Worm (Caenorhabditis elegans): Measurements from ENCODE around the gene ins-17.

Gene ins-17

DNA sequence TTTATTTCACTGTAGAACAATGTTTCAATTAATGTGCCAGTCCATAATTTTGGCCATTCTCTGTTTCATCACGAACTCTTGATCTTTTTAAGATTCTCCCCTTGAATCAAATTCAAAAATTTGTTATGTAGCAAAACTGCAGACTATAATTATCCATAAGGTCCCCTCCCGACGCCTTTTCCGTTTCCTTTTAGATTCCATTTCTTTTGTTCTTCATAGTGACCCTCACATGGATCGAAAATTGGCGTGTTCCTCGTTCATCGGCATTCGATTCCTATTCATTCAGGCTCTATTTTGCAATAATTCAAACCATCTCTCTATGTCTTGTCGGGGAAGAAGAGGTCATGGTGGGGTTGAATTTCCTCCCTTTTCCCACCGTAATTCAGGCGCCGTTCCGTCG lies 32.9 kb downstream of the ins-17 start:
- TF ChIP-seq nhr-77 (tag; optimal IDR thresholded peaks at IDR 0.05) (no peak), nhr-25 (tag; optimal IDR thresholded peaks at IDR 0.05) (no peak), fos-1 (tag; optimal IDR thresholded peaks at IDR 0.05) (no peak), sma-3 (GFP tag; optimal IDR thresholded peaks at IDR 0.05) (no peak), lsy-2 (tag; optimal IDR thresholded peaks at IDR 0.05) (no peak), egl-27 (tag; optimal IDR thresholded peaks at IDR 0.05) (no peak), peb-1 (tag; optimal IDR thresholded peaks at IDR 0.05) (no peak), unc-39 (tag; optimal IDR thresholded peaks at IDR 0.05) (no peak), nhr-237 (tag; optimal IDR thresholded peaks at IDR 0.05) (no peak), nhr-129 (tag; optimal IDR thresholded peaks at IDR 0.05) (no peak)

DNA sequence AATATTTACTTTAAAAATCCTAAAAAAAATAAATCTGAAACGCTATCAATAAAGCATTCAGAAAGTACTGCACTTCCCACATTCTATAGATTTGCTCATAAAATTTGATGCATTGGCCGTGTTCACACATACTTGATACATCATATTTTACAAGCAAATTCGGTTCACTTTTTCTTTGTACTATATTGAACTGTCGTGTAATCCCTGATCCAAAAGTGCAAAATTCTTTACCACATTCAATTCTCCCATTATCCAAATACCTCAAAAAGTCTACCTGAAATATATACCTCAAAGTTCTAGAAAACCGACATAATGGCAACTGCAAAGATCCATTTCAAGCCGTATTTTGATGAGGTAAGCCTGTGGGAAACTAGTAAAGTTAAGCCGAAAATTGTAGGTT lies 35.6 kb downstream of the ins-17 start, which contains the start of gene nex-3:
TSS of gene nex-3 (plus strand) at position 301 of the 400 bp plus-strand sequence.
- TF ChIP-seq elt-1 (tag; optimal IDR thresholded peaks at IDR 0.05): no peak
- no peak for TF ChIP-seq ztf-11 (tag; optimal IDR thresholded peaks at IDR 0.05)
- TF ChIP-seq nhr-12 (tag; optimal IDR thresholded peaks at IDR 0.05): no peak
- no peak for TF ChIP-seq lin-13 (GFP tag; optimal IDR thresholded peaks at IDR 0.05)
- TF ChIP-seq sem-4 (tag; optimal IDR thresholded peaks at IDR 0.05): no peak
- no peak for TF ChIP-seq sma-3 (GFP tag; optimal IDR thresholded peaks at IDR 0.05)

DNA sequence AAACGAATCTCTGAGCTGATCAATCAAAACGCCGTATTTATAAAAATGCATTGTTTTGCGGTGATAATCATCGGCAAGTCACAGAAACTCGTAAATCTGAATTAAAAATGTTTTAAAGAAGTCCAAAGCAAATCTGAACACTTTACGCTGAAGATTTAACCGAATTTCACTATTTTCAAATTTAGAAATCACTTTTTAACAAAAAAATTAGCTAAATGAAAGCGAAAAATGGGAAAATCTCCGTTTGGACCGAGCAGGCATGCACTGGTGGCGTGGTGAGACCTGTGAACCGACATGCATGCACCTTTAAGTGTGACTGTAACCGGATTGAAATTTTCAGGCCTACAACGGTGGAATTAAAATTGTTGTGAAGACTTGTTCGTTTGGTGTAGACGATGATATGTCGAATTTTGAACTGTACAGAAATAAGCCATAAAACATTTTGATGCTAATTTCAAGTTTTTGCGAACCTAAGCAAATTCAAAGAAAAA lies 37.8 kb downstream of the ins-17 start, which contains the start of gene C28A5.2:
TSS of gene C28A5.2 (minus strand) at position 51 of the 491 bp plus-strand sequence.
- TF ChIP-seq lsy-2 (tag; optimal IDR thresholded peaks at IDR 0.05): no peak
- no peak for TF ChIP-seq lin-39 (tag; optimal IDR thresholded peaks at IDR 0.05)
- TF ChIP-seq lin-11 (tag; optimal IDR thresholded peaks at IDR 0.05): no peak
- TF ChIP-seq ztf-11 (tag; optimal IDR thresholded peaks at IDR 0.05): no peak

DNA sequence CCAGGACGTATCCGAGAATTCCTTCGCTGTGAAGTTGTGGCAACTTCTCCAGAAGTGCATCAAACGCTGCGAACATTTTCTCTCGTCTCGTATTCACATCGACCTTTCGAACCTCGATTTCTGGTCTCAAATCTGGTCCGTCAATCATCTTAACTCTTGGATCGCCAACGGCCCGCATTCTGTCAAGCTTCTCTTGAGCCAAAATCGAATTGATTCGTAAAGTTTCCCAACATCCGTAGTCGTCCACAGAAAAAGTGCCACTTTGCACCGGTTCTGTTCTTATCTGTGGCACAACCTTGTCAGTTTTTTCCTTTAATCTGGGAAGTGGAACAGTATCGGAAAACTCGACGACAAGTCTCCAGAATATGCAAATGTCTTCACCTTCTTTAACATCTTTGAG lies 42.1 kb downstream of the ins-17 start:
- TF ChIP-seq sma-9 (GFP tag; optimal IDR thresholded peaks at IDR 0.05): no peak
- TF ChIP-seq sma-9 (tag; optimal IDR thresholded peaks at IDR 0.05): no peak
- no peak for TF ChIP-seq crh-2 (tag; optimal IDR thresholded peaks at IDR 0.05)
- no peak for TF ChIP-seq snpc-4 (tag; optimal IDR thresholded peaks at IDR 0.05)
- no peak for TF ChIP-seq Y55F3AM.14 (GFP tag; optimal IDR thresholded peaks at IDR 0.05)
- no peak for TF ChIP-seq nhr-23 (tag; optimal IDR thresholded peaks at IDR 0.05)
- TF ChIP-seq nhr-77 (tag; optimal IDR thresholded peaks at IDR 0.05): no peak
- no peak for TF ChIP-seq sem-4 (tag; optimal IDR thresholded peaks at IDR 0.05)
- no peak for TF ChIP-seq lsy-2 (tag; optimal IDR thresholded peaks at IDR 0.05)
- TF ChIP-seq ZK546.5 (tag; optimal IDR thresholded peaks at IDR 0.05): no peak
- TF ChIP-seq F13H6.1 (tag; optimal IDR thresholded peaks at IDR 0.05): no peak
- no peak for TF ChIP-seq nhr-6 (tag; optimal IDR thresholded peaks at IDR 0.05)
- no peak for TF ChIP-seq skn-1 (tag; optimal IDR thresholded peaks at IDR 0.05)

DNA sequence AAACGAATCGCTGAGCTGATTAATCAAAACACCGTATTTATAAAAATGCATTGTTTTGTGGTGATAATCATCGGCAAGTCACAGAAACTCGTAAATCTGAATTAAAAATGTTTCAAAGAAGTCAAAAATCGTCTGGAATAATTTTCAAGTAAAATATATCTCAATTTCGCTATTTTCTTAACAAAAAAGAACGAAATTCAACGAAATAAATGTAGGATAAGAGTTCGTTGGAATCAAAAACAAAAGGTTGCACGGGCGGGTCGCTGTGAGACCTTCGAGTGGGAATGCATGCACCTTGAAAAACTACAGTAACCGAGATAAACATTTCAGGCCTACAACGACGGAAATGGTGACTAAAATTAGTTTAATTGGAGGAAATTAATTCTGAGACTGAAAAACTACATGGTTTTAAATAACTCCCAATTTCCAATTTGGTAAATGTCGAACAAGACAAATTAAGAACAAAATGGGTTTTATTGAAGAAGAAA lies 43.0 kb downstream of the ins-17 start, which contains the start of gene C28A5.1:
TSS of gene C28A5.1 (minus strand) at position 51 of the 488 bp plus-strand sequence.
- no peak for TF ChIP-seq unc-39 (tag; optimal IDR thresholded peaks at IDR 0.05)
- no peak for TF ChIP-seq nhr-11 (tag; optimal IDR thresholded peaks at IDR 0.05)
- no peak for TF ChIP-seq aly-2 (tag; optimal IDR thresholded peaks at IDR 0.05)
- TF ChIP-seq zag-1 (tag; optimal IDR thresholded peaks at IDR 0.05): no peak
- TF ChIP-seq nhr-25 (tag; optimal IDR thresholded peaks at IDR 0.05): no peak
- TF ChIP-seq ztf-11 (tag; optimal IDR thresholded peaks at IDR 0.05): no peak
- TF ChIP-seq nhr-237 (tag; optimal IDR thresholded peaks at IDR 0.05): no peak

DNA sequence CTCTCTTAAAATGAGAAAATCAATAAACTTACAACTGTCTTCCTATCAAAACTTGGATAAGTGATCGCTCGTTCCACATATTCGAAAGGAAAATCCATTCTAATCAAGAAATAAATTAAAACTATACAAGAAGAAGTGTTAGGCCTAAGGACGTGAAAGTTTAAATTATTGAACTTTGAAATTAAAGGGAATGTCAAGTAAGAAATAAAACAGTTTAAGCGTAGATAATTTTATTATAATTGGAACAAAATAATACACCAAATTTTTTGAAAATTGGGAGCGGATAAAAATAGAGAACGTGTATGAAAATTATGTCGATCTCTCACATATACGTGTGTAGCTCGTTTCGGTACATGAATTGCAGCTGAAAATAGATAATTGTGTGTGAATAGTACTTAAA lies 48.0 kb downstream of the ins-17 start, which contains the start of gene C28A5.6:
TSS of gene C28A5.6 (minus strand) at position 101 of the 400 bp plus-strand sequence.
- TF ChIP-seq ceh-16 (tag; optimal IDR thresholded peaks at IDR 0.05) (no peak), nhr-12 (tag; optimal IDR thresholded peaks at IDR 0.05) (no peak), nhr-77 (tag; optimal IDR thresholded peaks at IDR 0.05) (no peak)

DNA sequence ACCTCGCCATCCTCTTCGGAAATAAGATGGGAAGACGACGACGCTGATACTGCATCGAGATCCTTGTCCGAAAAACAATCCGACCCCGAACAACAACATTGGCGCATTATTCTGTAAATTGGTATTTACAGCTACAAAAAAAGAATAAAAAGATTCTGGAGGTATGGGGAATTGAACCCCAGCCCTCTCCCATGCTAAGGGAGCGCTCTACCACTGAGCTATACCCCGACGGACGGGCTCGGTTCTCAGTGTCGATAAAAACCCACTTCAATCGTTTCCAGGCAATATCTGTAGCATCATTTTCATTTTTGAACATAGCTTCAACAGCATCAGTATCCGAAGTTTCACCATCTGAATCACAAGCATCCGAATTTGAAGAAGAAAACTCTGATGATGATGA lies 48.6 kb downstream of the ins-17 start:
- TF ChIP-seq egl-27 (tag; optimal IDR thresholded peaks at IDR 0.05) (no peak), lin-39 (tag; optimal IDR thresholded peaks at IDR 0.05) (no peak), nhr-129 (tag; optimal IDR thresholded peaks at IDR 0.05) (peak; percentile 14), nhr-25 (tag; optimal IDR thresholded peaks at IDR 0.05) (no peak), aly-2 (tag; optimal IDR thresholded peaks at IDR 0.05) (no peak), mab-5 (tag; optimal IDR thresholded peaks at IDR 0.05) (no peak), Y55F3AM.14 (GFP tag; optimal IDR thresholded peaks at IDR 0.05) (no peak), dmd-4 (tag; optimal IDR thresholded peaks at IDR 0.05) (no peak), unc-55 (GFP tag; optimal IDR thresholded peaks at IDR 0.05) (peak; percentile 11)
